3 fruit fly cellular contexts compared by ENCODE assay signal in the genomic region with DNA sequence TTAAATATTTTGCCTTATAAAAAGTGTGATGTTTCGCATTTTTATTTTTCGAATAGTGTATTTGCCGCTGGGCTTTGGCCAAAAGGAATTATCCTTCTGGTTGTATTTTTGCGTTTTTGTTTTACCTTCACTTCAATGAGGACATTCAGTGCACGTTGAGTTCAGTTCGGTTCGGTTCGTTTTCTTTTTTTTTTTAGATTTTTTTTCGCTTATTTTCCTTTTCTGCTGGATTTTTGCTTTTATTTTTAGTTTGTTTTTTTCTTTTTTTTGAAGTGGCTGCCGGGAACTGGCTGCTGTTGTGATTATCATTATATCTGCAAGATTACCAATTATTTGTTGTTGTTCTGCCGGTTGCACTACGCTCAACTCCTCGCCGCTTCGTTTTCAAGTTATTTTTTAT.
A peak's percentile ranks its signal among the peaks of the same experiment; 100 is the strongest.
TF ChIP-seq lines count a peak whose summit lies in the region.

No protein-coding gene starts in this region.

- no peak for TF ChIP-seq CTCF in whole organism, embryonic (GFP tag; optimal IDR thresholded peaks at IDR 0.05; lab: Kevin White, UChicago)

TF ChIP-seq in whole organism, embryonic, 481 proteins besides CTCF, POLR2A, EP300 and RAD21:
- TF ChIP-seq ap (GFP tag; IDR thresholded peaks at IDR 0.05; lab: Robert Waterston, UW) (no peak), nom (GFP tag; optimal IDR thresholded peaks at IDR 0.05; lab: Kevin White, UChicago) (peak; percentile 70), maf-S (GFP tag; optimal IDR thresholded peaks at IDR 0.05; lab: Kevin White, UChicago) (no peak)
TF ChIP-seq in whole organism, embryonic: peak in this region for 1.

TF ChIP-seq in whole organism, prepupa, 60 proteins besides CTCF, POLR2A, EP300 and RAD21:
- TF ChIP-seq CG10631 (GFP tag; optimal IDR thresholded peaks at IDR 0.05; lab: Kevin White, UChicago), result no peak
- TF ChIP-seq CG8119 (GFP tag; IDR thresholded peaks at IDR 0.05; lab: Robert Waterston, UW), result 0 out of 3 replicates have a peak, but pooled peaks have one; percentile 24
- no peak for TF ChIP-seq CG32006 (GFP tag; optimal IDR thresholded peaks at IDR 0.05; lab: Kevin White, UChicago)
- TF ChIP-seq acj6 (GFP tag; optimal IDR thresholded peaks at IDR 0.05; lab: Kevin White, UChicago), result no peak
- TF ChIP-seq svp (GFP tag; lab: Kevin White, UChicago), result peak; percentile 15
- TF ChIP-seq ss (GFP tag; optimal IDR thresholded peaks at IDR 0.05; lab: Kevin White, UChicago), result peak; percentile 29 to 38
- peak; percentile 51; the same call in 2 of the 3 replicates for TF ChIP-seq CG6163 (GFP tag; IDR thresholded peaks at IDR 0.05; lab: Robert Waterston, UW)
- TF ChIP-seq CG31627 (GFP tag; optimal IDR thresholded peaks at IDR 0.05; lab: Kevin White, UChicago), result no peak
- TF ChIP-seq CG9139 (GFP tag; optimal IDR thresholded peaks at IDR 0.05; lab: Kevin White, UChicago), result peak; percentile 30
- no peak for TF ChIP-seq CG6808 (GFP tag; optimal IDR thresholded peaks at IDR 0.05; lab: Kevin White, UChicago)

TF ChIP-seq in whole organism, pupa, 21 proteins besides CTCF, POLR2A, EP300 and RAD21:
- no peak for TF ChIP-seq CG17806 (tag; optimal IDR thresholded peaks at IDR 0.05; lab: Kevin White, UChicago)
- TF ChIP-seq D1 (tag; optimal IDR thresholded peaks at IDR 0.05; lab: Kevin White, UChicago), result no peak
- TF ChIP-seq EcR (GFP tag; optimal IDR thresholded peaks at IDR 0.05; lab: Kevin White, UChicago), result no peak
- TF ChIP-seq Snoo (tag; optimal IDR thresholded peaks at IDR 0.05; lab: Kevin White, UChicago), result no peak
- no peak for TF ChIP-seq gl (tag; optimal IDR thresholded peaks at IDR 0.05; lab: Kevin White, UChicago)
- no peak for TF ChIP-seq Pif1A (GFP tag; optimal IDR thresholded peaks at IDR 0.05; lab: Kevin White, UChicago)
- TF ChIP-seq CG34367 (tag; optimal IDR thresholded peaks at IDR 0.05; lab: Kevin White, UChicago), result no peak
- TF ChIP-seq CG9948 (tag; optimal IDR thresholded peaks at IDR 0.05; lab: Kevin White, UChicago), result no peak
- peak; percentile 30; the same call in 1 of the 2 replicates for TF ChIP-seq CG12605 (GFP tag; IDR thresholded peaks at IDR 0.05; lab: Robert Waterston, UW)
- TF ChIP-seq CG8159 (tag; optimal IDR thresholded peaks at IDR 0.05; lab: Kevin White, UChicago), result no peak
- no peak for TF ChIP-seq CG10348 (GFP tag; IDR thresholded peaks at IDR 0.05; lab: Robert Waterston, UW)
- TF ChIP-seq CG4496 (GFP tag; IDR thresholded peaks at IDR 0.05; lab: Robert Waterston, UW), result 0 out of 3 replicates have a peak, but pooled peaks have one; percentile 15
- TF ChIP-seq CG13204 (GFP tag; optimal IDR thresholded peaks at IDR 0.05; lab: Kevin White, UChicago), result no peak
- TF ChIP-seq Pif1B (GFP tag; optimal IDR thresholded peaks at IDR 0.05; lab: Kevin White, UChicago), result no peak
- no peak for TF ChIP-seq fd96Ca (GFP tag; IDR thresholded peaks at IDR 0.05; lab: Robert Waterston, UW)
- no peak for TF ChIP-seq CG8301 (tag; optimal IDR thresholded peaks at IDR 0.05; lab: Kevin White, UChicago)
